Fruit fly (Drosophila melanogaster): ENCODE measurements around the gene Sgt1.

dm6 chr3R:8334471-8334783 lies 29.4 kb upstream of the Sgt1 start:
- TF ChIP-seq lz (GFP tag; optimal IDR thresholded peaks at IDR 0.05) (no peak), Sox15 (GFP tag; optimal IDR thresholded peaks at IDR 0.05) (no peak), dac (GFP tag; optimal IDR thresholded peaks at IDR 0.05) (no peak), esn (GFP tag; optimal IDR thresholded peaks at IDR 0.05) (no peak), CG16779 (tag; optimal IDR thresholded peaks at IDR 0.05) (no peak), Sox14 (GFP tag; optimal IDR thresholded peaks at IDR 0.05) (no peak)
